Fruit fly (Drosophila melanogaster) whole organism, prepupa: ENCODE data around the gene GluClalpha.

Experiments used
- Blimp-1 ChIP-seq: fragments of 200-800 bp; sonication (Bioruptor generic); optimal IDR thresholded peaks from 3 replicates; lab custom pipeline; 2017; ENCODE audit warnings: missing biosample characterization, missing genetic modification characterization, mild to moderate bottlenecking, moderate library complexity, missing genetic modification reagents
- CG3032 ChIP-seq: fragments of 200-800 bp; optimal IDR thresholded peaks from 2 replicates; lab custom pipeline; 2019; ENCODE audit warnings: missing biosample characterization, mild to moderate bottlenecking, missing genetic modification characterization, moderate library complexity
- Eip93F ChIP-seq: fragments of 200-800 bp; sonication (Bioruptor generic); optimal IDR thresholded peaks from 2 replicates; lab custom pipeline; 2016; ENCODE audit warnings: missing biosample characterization, mild to moderate bottlenecking, missing genetic modification characterization
- Ets96B ChIP-seq: fragments of 200-800 bp; optimal IDR thresholded peaks from 2 replicates; lab custom pipeline; 2019; ENCODE audit warnings: missing biosample characterization, mild to moderate bottlenecking, missing genetic modification characterization, moderate library complexity
- Lpt ChIP-seq: fragments of 200-800 bp; sonication (Bioruptor generic); optimal IDR thresholded peaks from 3 replicates; lab custom pipeline; 2016; ENCODE audit warnings: missing biosample characterization, missing genetic modification characterization
- eg ChIP-seq: fragments of 200-800 bp; sonication (Bioruptor generic); IDR thresholded peaks from 3 replicates; pipeline ENCODE4 v1.3.6; 2022; ENCODE audit warnings: missing biosample characterization, missing genetic modification characterization
- svp ChIP-seq: fragments of 200-800 bp; sonication (Bioruptor generic); peaks from one replicate; lab custom pipeline; 2016; ENCODE audit warnings: missing biosample characterization, missing genetic modification characterization

DNA sequence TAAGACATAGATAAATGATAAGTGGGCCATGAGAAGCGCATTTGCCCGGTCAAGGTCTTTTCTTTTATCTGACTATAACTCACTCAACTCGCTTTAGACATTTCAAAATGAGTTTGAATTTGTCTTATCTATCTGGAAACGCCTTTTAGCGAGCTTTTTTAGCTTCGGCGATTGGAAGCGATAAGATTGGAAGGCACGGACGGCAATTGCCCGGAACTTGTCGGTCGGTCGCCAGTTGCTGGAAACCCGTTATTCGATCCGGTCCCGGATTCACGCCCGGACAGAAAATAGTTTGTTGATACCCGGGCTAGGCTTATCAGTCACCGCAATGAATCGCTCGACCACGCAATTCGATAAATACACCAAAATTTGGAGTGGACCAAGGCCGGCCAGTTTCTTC lies 52.8 kb downstream of the GluClalpha start, which contains the start of gene Acsx4:
- TF ChIP-seq CG3032 (tag; lab: Kevin White, UChicago) (no peak), Lpt (no peak), svp (GFP tag; lab: Kevin White, UChicago) (no peak), Blimp-1 (no peak), Eip93F (GFP tag; lab: Kevin White, UChicago) (no peak), Ets96B (tag; lab: Kevin White, UChicago) (no peak), eg (no peak)
